Worm (Caenorhabditis elegans): ENCODE measurements around the gene mrps-18B.

DNA sequence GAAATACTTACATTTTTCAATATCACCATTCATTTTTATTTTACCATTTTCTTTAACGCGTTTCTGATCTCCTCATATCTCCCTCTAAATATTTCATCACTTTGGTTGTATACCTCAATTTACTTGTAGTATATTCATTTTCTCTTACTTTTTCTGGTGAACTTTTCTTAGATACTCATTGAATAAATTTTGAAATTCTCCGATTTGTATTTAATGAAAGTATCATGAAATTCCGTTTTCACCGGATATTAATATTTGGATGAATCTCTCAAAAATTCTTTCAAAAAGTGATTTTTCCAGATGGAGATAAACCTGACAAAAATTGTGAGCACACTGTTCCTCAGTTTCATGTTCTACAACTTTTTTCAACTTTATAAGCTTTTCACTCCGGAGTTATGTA lies 7.3 kb upstream of the mrps-18B start, which contains the start of gene T13H5.8:
- TF ChIP-seq ztf-4 (tag; optimal IDR thresholded peaks at IDR 0.05) (no peak), elt-3 (tag; optimal IDR thresholded peaks at IDR 0.05) (no peak), nhr-11 (tag; optimal IDR thresholded peaks at IDR 0.05) (no peak), nhr-67 (tag; optimal IDR thresholded peaks at IDR 0.05) (no peak), zag-1 (tag; optimal IDR thresholded peaks at IDR 0.05) (no peak), ceh-9 (tag; optimal IDR thresholded peaks at IDR 0.05) (no peak), skn-1 (tag; optimal IDR thresholded peaks at IDR 0.05) (no peak), nhr-237 (tag; optimal IDR thresholded peaks at IDR 0.05) (no peak), R02D3.7 (tag; optimal IDR thresholded peaks at IDR 0.05) (no peak), ceh-28 (tag; optimal IDR thresholded peaks at IDR 0.05) (no peak)
